Worm (Caenorhabditis elegans): Measurements from ENCODE around the gene F43D2.6.

The F43D2.6 gene

DNA sequence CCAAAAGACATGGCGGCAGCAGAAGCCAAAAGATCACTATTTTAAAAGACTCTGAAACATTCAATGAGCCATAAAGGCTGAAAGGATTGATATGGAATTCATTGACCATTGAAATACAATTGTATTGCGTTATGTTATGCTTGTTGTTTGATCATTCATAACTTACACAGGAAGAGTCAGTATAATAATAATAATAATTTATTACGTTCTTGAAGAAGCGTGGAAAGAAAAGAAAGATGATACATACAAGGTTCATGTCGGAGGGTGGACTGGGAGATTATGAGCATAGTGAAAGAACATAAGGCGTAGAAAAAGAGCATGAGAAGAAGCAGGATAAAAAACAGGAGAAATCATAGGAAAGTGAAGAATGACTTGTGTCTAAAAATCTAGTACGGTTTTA is 5.1 kb upstream of the F43D2.6 start, which contains the start of gene F43D2.7:
F43D2.7 (minus strand) TSS at position 101 of the 400 bp plus-strand sequence.
- no peak for TF ChIP-seq nfya-1 (tag; optimal IDR thresholded peaks at IDR 0.05; ENCODE audit: borderline replicate concordance, insufficient read depth)
- no peak for TF ChIP-seq ceh-79 (tag; optimal IDR thresholded peaks at IDR 0.05)
- TF ChIP-seq ama-1 (optimal IDR thresholded peaks at IDR 0.05), result no peak
- TF ChIP-seq ama-1 (GFP tag; optimal IDR thresholded peaks at IDR 0.05), result no peak
- no peak for TF ChIP-seq let-526 (GFP tag; IDR thresholded peaks at IDR 0.05)
- TF ChIP-seq madf-10 (tag; optimal IDR thresholded peaks at IDR 0.05), result no peak
- no peak for TF ChIP-seq tbp1 (GFP tag; optimal IDR thresholded peaks at IDR 0.05)

DNA sequence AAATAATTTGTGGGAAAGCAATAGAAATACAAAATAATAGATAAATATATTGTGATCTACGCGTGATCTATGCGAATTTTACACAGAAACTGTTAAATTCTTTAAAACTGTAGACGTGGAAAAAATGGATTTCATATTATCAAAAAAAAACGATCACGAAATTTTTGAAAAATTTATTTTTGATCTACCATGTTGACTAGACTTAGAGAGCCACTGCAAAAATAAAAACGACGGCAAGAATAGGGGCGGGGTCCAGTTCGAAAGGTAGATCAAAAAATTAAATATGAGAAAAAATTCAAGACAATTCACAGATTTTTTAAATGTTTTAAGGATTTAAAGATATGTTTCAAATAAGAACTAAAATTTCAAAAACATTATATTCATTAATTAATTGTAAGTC is 3.1 kb upstream of the F43D2.6 start:
- TF ChIP-seq attf-6 (GFP tag; IDR thresholded peaks at IDR 0.05) (no peak), ceh-79 (tag; optimal IDR thresholded peaks at IDR 0.05) (no peak), mes-4 (tag; optimal IDR thresholded peaks at IDR 0.05) (no peak), madf-6 (GFP tag; IDR thresholded peaks at IDR 0.05) (peak; percentile 90), B0035.1 (tag; optimal IDR thresholded peaks at IDR 0.05) (no peak), hmg-1.2 (GFP tag; IDR thresholded peaks at IDR 0.05) (peak; percentile 19; the same call in 1 of the 2 replicates), nhr-179 (tag; optimal IDR thresholded peaks at IDR 0.05) (no peak), cebp-1 (GFP tag; IDR thresholded peaks at IDR 0.05) (no peak), cebp-1 (tag; optimal IDR thresholded peaks at IDR 0.05) (no peak), dpl-1 (GFP tag; optimal IDR thresholded peaks at IDR 0.05) (peak; percentile 64), lin-54 (GFP tag; optimal IDR thresholded peaks at IDR 0.05) (peak; percentile 18), let-526 (GFP tag; IDR thresholded peaks at IDR 0.05) (no peak), D2030.7 (GFP tag; IDR thresholded peaks at IDR 0.05) (0 out of 2 replicates have a peak, but pooled peaks have one; percentile 23), unc-130 (GFP tag; optimal IDR thresholded peaks at IDR 0.05) (no peak), T26A5.8 (tag; optimal IDR thresholded peaks at IDR 0.05) (no peak), ceh-40 (GFP tag; IDR thresholded peaks at IDR 0.05) (no peak), sptf-2 (GFP tag; optimal IDR thresholded peaks at IDR 0.05) (no peak), lin-40 (tag; optimal IDR thresholded peaks at IDR 0.05) (no peak), tbp1 (GFP tag; optimal IDR thresholded peaks at IDR 0.05) (no peak), him-1 (tag; optimal IDR thresholded peaks at IDR 0.05) (no peak), F57C9.4 (tag; optimal IDR thresholded peaks at IDR 0.05) (no peak), nhr-120 (GFP tag; IDR thresholded peaks at IDR 0.05) (no peak), madf-8 (GFP tag; conservative IDR thresholded peaks at IDR 0.05) (peak; percentile 81), hmg-20 (GFP tag; IDR thresholded peaks at IDR 0.05) (no peak), efl-1 (GFP tag; optimal IDR thresholded peaks at IDR 0.05) (peak; percentile 69), Y56A3A.18 (GFP tag; IDR thresholded peaks at IDR 0.05) (no peak), lin-35 (GFP tag; optimal IDR thresholded peaks at IDR 0.05) (no peak), Y67H2A.10 (GFP tag; conservative IDR thresholded peaks at IDR 0.05) (no peak), snpc-1.3 (tag; optimal IDR thresholded peaks at IDR 0.05; ENCODE audit: insufficient read depth) (no peak), repo-1 (tag; optimal IDR thresholded peaks at IDR 0.05) (no peak), tlf-1 (GFP tag; optimal IDR thresholded peaks at IDR 0.05) (no peak), Y53F4B.3 (GFP tag; IDR thresholded peaks at IDR 0.05) (no peak), hlh-26 (GFP tag; conservative IDR thresholded peaks at IDR 0.05) (no peak), pha-4 (tag; optimal IDR thresholded peaks at IDR 0.05) (no peak), xnd-1 (tag; optimal IDR thresholded peaks at IDR 0.05) (peak; percentile 51), let-607 (tag; optimal IDR thresholded peaks at IDR 0.05) (no peak), lsl-1 (GFP tag; optimal IDR thresholded peaks at IDR 0.05) (peak; percentile 50), ceh-91 (GFP tag; IDR thresholded peaks at IDR 0.05) (peak; percentile 63), ZK185.1 (tag; optimal IDR thresholded peaks at IDR 0.05; ENCODE audit: poor library complexity, severe bottlenecking) (no peak), F33H1.4 (GFP tag; IDR thresholded peaks at IDR 0.05) (peak; percentile 34; the same call in 1 of the 2 replicates), egl-18 (GFP tag; IDR thresholded peaks at IDR 0.05) (no peak), nfya-2 (GFP tag; IDR thresholded peaks at IDR 0.05) (no peak), rcor-1 (GFP tag; IDR thresholded peaks at IDR 0.05) (no peak), bed-1 (GFP tag; IDR thresholded peaks at IDR 0.05) (no peak)

Measured in whole organism, young adult.